Fruit fly (Drosophila melanogaster) whole organism, embryonic: ENCODE data around the gene Tsf1.

Experiments
- Ada2b ChIP-seq: fragments of 200-800 bp; sonication (Bioruptor generic); IDR thresholded peaks from 2 replicates; pipeline ENCODE4 v1.3.6; 2022; ENCODE audit warnings: missing biosample characterization, missing genetic modification characterization
- B-H1 ChIP-seq: fragments of 200-800 bp; sonication (Bioruptor generic); IDR thresholded peaks from 3 replicates; pipeline ENCODE4 v1.3.6; 2022; ENCODE audit warnings: missing biosample characterization, missing genetic modification characterization
- Bgb ChIP-seq: fragments of 200-800 bp; sonication (Bioruptor generic); IDR thresholded peaks from 2 replicates; pipeline ENCODE4 v1.3.6; 2022; ENCODE audit warnings: missing biosample characterization, missing genetic modification characterization; ENCODE audit not compliant: partially characterized antibody
- BtbVII ChIP-seq: fragments of 200-800 bp; sonication (Bioruptor generic); optimal IDR thresholded peaks from 3 replicates; lab custom pipeline; 2017; ENCODE audit warnings: missing biosample characterization, mild to moderate bottlenecking, missing genetic modification characterization
- CG11398 ChIP-seq: fragments of 200-800 bp; sonication (Bioruptor generic); optimal IDR thresholded peaks from 2 replicates; lab custom pipeline; 2016; ENCODE audit warnings: missing biosample characterization, missing genetic modification characterization
- CG11456 ChIP-seq: fragments of 200-800 bp; sonication (Bioruptor generic); IDR thresholded peaks from 3 replicates; pipeline ENCODE4 v1.3.6; 2022; ENCODE audit warnings: missing biosample characterization, missing genetic modification characterization
- CG11560 ChIP-seq: fragments of 200-800 bp; sonication (Bioruptor generic); IDR thresholded peaks from 3 replicates; pipeline ENCODE4 v1.3.6; 2022; ENCODE audit warnings: missing biosample characterization, missing genetic modification characterization
- CG12071 ChIP-seq: fragments of 200-800 bp; sonication (Bioruptor generic); optimal IDR thresholded peaks from 3 replicates; lab custom pipeline; 2018; ENCODE audit warnings: missing biosample characterization, mild to moderate bottlenecking, missing genetic modification characterization
- CG12942 ChIP-seq: fragments of 200-800 bp; sonication (Bioruptor generic); optimal IDR thresholded peaks from 3 replicates; lab custom pipeline; 2016; ENCODE audit warnings: missing biosample characterization, missing genetic modification characterization
- CG13624 ChIP-seq: fragments of 200-800 bp; sonication (Bioruptor generic); optimal IDR thresholded peaks from 2 replicates; lab custom pipeline; 2016; ENCODE audit warnings: missing biosample characterization, missing genetic modification characterization
- CG13894 ChIP-seq: fragments of 200-800 bp; sonication (Bioruptor generic); optimal IDR thresholded peaks from 3 replicates; lab custom pipeline; 2018; ENCODE audit warnings: missing biosample characterization, mild to moderate bottlenecking, missing genetic modification characterization, moderate library complexity
- CG15514 ChIP-seq: fragments of 200-800 bp; sonication (Bioruptor generic); optimal IDR thresholded peaks from 3 replicates; lab custom pipeline; 2017; ENCODE audit warnings: missing biosample characterization, missing genetic modification characterization, mild to moderate bottlenecking, moderate library complexity, missing genetic modification reagents
- CG17829 ChIP-seq: fragments of 200-800 bp; optimal IDR thresholded peaks from 2 replicates; lab custom pipeline; 2019; ENCODE audit warnings: missing biosample characterization, mild to moderate bottlenecking, missing genetic modification characterization, moderate library complexity
- CG1832 ChIP-seq: fragments of 200-800 bp; sonication (Bioruptor generic); optimal IDR thresholded peaks from 2 replicates; lab custom pipeline; 2017; ENCODE audit warnings: missing biosample characterization, mild to moderate bottlenecking, missing genetic modification characterization, inconsistent platforms
- CG18619 ChIP-seq: fragments of 200-800 bp; sonication (Bioruptor generic); optimal IDR thresholded peaks from 3 replicates; lab custom pipeline; 2017; ENCODE audit warnings: missing biosample characterization, mild to moderate bottlenecking, missing genetic modification characterization
- CG2678 ChIP-seq: fragments of 200-800 bp; sonication (Bioruptor generic); optimal IDR thresholded peaks from 3 replicates; lab custom pipeline; 2019; ENCODE audit warnings: missing biosample characterization, mild to moderate bottlenecking, missing genetic modification characterization, moderate library complexity
- CG33213 ChIP-seq: fragments of 200-800 bp; sonication (Bioruptor generic); optimal IDR thresholded peaks from 3 replicates; lab custom pipeline; 2016; ENCODE audit warnings: missing biosample characterization, missing genetic modification characterization
- CG33557 ChIP-seq: fragments of 200-800 bp; sonication (Bioruptor generic); optimal IDR thresholded peaks from 2 replicates; lab custom pipeline; 2019; ENCODE audit warnings: missing biosample characterization, mild to moderate bottlenecking, missing genetic modification characterization, moderate library complexity
- CG5245 ChIP-seq: fragments of 200-800 bp; sonication (Bioruptor generic); optimal IDR thresholded peaks from 3 replicates; lab custom pipeline; 2016; ENCODE audit warnings: missing biosample characterization, missing genetic modification characterization
- CG7271 ChIP-seq: fragments of 200-800 bp; sonication (Bioruptor generic); optimal IDR thresholded peaks from 2 replicates; lab custom pipeline; 2018; ENCODE audit warnings: missing biosample characterization, mild to moderate bottlenecking, missing genetic modification characterization, moderate library complexity
- CG8281 ChIP-seq: fragments of 200-800 bp; sonication (Bioruptor generic); optimal IDR thresholded peaks from 2 replicates; lab custom pipeline; 2018; ENCODE audit warnings: missing biosample characterization, mild to moderate bottlenecking, missing genetic modification characterization, moderate library complexity
- Camta ChIP-seq: fragments of 200-800 bp; sonication (Bioruptor generic); optimal IDR thresholded peaks from 2 replicates; lab custom pipeline; 2016; ENCODE audit warnings: missing biosample characterization, missing genetic modification characterization
- CoRest ChIP-seq: fragments of 200-800 bp; sonication (Bioruptor generic); optimal IDR thresholded peaks from 3 replicates; lab custom pipeline; 2018; ENCODE audit warnings: missing biosample characterization, mild to moderate bottlenecking, missing genetic modification characterization, moderate library complexity
- Dbx ChIP-seq: fragments of 200-800 bp; sonication (Bioruptor generic); IDR thresholded peaks from 3 replicates; pipeline ENCODE4 v1.3.6; 2022; ENCODE audit warnings: missing biosample characterization, missing genetic modification characterization
- Dek ChIP-seq: fragments of 200-800 bp; sonication (Bioruptor generic); optimal IDR thresholded peaks from 3 replicates; lab custom pipeline; 2019; ENCODE audit warnings: missing biosample characterization, mild to moderate bottlenecking, missing genetic modification characterization, moderate library complexity
- Dref ChIP-seq: fragments of 200-800 bp; sonication (Bioruptor generic); IDR thresholded peaks from 2 replicates; pipeline ENCODE4 v1.3.6; 2022; ENCODE audit warnings: missing biosample characterization, missing genetic modification characterization
- E2f1 ChIP-seq: fragments of 200-800 bp; sonication (Bioruptor generic); IDR thresholded peaks from 2 replicates; pipeline ENCODE4 v1.3.6; 2022; ENCODE audit warnings: missing biosample characterization, missing genetic modification characterization
- E2f2 ChIP-seq: fragments of 200-800 bp; sonication (Bioruptor generic); IDR thresholded peaks from 2 replicates; pipeline ENCODE4 v1.3.6; 2022; ENCODE audit warnings: missing biosample characterization, missing genetic modification characterization
- ERR ChIP-seq: fragments of 200-800 bp; sonication (Bioruptor generic); optimal IDR thresholded peaks from 2 replicates; lab custom pipeline; 2016; ENCODE audit warnings: missing biosample characterization, missing genetic modification characterization
- HLHmδ ChIP-seq: fragments of 200-800 bp; sonication (Bioruptor generic); optimal IDR thresholded peaks from 2 replicates; lab custom pipeline; 2018; ENCODE audit warnings: missing biosample characterization, mild to moderate bottlenecking, missing genetic modification characterization, moderate library complexity
- Hey ChIP-seq: fragments of 200-800 bp; sonication (Bioruptor generic); optimal IDR thresholded peaks from 3 replicates; lab custom pipeline; 2018; ENCODE audit warnings: missing biosample characterization, mild to moderate bottlenecking, missing genetic modification characterization
- Hr3 ChIP-seq: fragments of 200-800 bp; sonication (Bioruptor generic); optimal IDR thresholded peaks from 3 replicates; lab custom pipeline; 2016; ENCODE audit warnings: missing biosample characterization, missing genetic modification characterization
- Nf-YC ChIP-seq: fragments of 200-800 bp; optimal IDR thresholded peaks from 3 replicates; lab custom pipeline; 2019; ENCODE audit warnings: missing biosample characterization, mild to moderate bottlenecking, missing genetic modification characterization, moderate library complexity
- Opbp ChIP-seq: fragments of 200-800 bp; sonication (Bioruptor generic); IDR thresholded peaks from 3 replicates; pipeline ENCODE4 v1.3.6; 2022; ENCODE audit warnings: missing biosample characterization, missing genetic modification characterization; ENCODE audit not compliant: partially characterized antibody
- Ssrp ChIP-seq: fragments of 200-800 bp; sonication (Bioruptor generic); optimal IDR thresholded peaks from 2 replicates; lab custom pipeline; 2018; ENCODE audit warnings: missing biosample characterization, mild to moderate bottlenecking, missing genetic modification characterization, moderate library complexity
- TFAM ChIP-seq: fragments of 200-800 bp; sonication (Bioruptor generic); optimal IDR thresholded peaks from 2 replicates; lab custom pipeline; 2017; ENCODE audit warnings: missing biosample characterization, missing genetic modification characterization, inconsistent platforms
- ac ChIP-seq: fragments of 200-800 bp; sonication (Bioruptor generic); optimal IDR thresholded peaks from 3 replicates; lab custom pipeline; 2017; ENCODE audit warnings: missing biosample characterization, mild to moderate bottlenecking, missing genetic modification characterization
- az2 ChIP-seq: fragments of 200-800 bp; sonication (Bioruptor generic); optimal IDR thresholded peaks from 3 replicates; lab custom pipeline; 2016; ENCODE audit warnings: missing biosample characterization, missing genetic modification characterization
- dan ChIP-seq: fragments of 200-800 bp; sonication (Bioruptor generic); IDR thresholded peaks from 2 replicates; pipeline ENCODE4 v1.3.6; 2022; ENCODE audit warnings: missing biosample characterization, missing genetic modification characterization
- dm ChIP-seq: fragments of 200-800 bp; sonication (Bioruptor generic); optimal IDR thresholded peaks from 3 replicates; lab custom pipeline; 2016; ENCODE audit warnings: missing biosample characterization, missing genetic modification characterization
- ewg ChIP-seq: fragments of 200-800 bp; sonication (Bioruptor generic); optimal IDR thresholded peaks from 3 replicates; lab custom pipeline; 2017; ENCODE audit warnings: mild to moderate bottlenecking, missing biosample characterization, missing genetic modification reagents, missing genetic modification characterization
- fru ChIP-seq: fragments of >200 bp; optimal IDR thresholded peaks from 2 replicates; lab custom pipeline; 2017
- gsb-n ChIP-seq: fragments of 200-800 bp; sonication (Bioruptor generic); optimal IDR thresholded peaks from 3 replicates; lab custom pipeline; 2018; ENCODE audit warnings: missing biosample characterization, mild to moderate bottlenecking, missing genetic modification characterization
- gt ChIP-seq: fragments of 200-800 bp; sonication (Bioruptor generic); IDR thresholded peaks from 2 replicates; pipeline ENCODE4 v1.3.6; 2022; ENCODE audit warnings: missing biosample characterization, missing genetic modification characterization
- ranshi ChIP-seq: fragments of 200-800 bp; sonication (Bioruptor generic); IDR thresholded peaks from 2 replicates; pipeline ENCODE4 v1.3.6; 2022; ENCODE audit warnings: missing biosample characterization, missing genetic modification characterization
- sd ChIP-seq: fragments of 200-800 bp; sonication (Bioruptor generic); optimal IDR thresholded peaks from 3 replicates; lab custom pipeline; 2018; ENCODE audit warnings: missing biosample characterization, mild to moderate bottlenecking, missing genetic modification characterization, moderate library complexity
- sob ChIP-seq: fragments of 200-800 bp; sonication (Bioruptor generic); IDR thresholded peaks from 2 replicates; pipeline ENCODE4 v1.3.6; 2022; ENCODE audit warnings: missing biosample characterization, missing genetic modification characterization
- ssp ChIP-seq: fragments of 200-800 bp; sonication (Bioruptor generic); IDR thresholded peaks from 2 replicates; pipeline ENCODE4 v1.3.6; 2022; ENCODE audit warnings: missing biosample characterization, missing genetic modification characterization
- sug ChIP-seq: fragments of 200-800 bp; optimal IDR thresholded peaks from 2 replicates; lab custom pipeline; 2019; ENCODE audit warnings: missing biosample characterization, mild to moderate bottlenecking, missing genetic modification characterization, moderate library complexity
- vnd ChIP-seq: fragments of 200-800 bp; sonication (Bioruptor generic); IDR thresholded peaks from 3 replicates; pipeline ENCODE4 v1.3.6; 2022; ENCODE audit warnings: missing biosample characterization, missing genetic modification characterization; ENCODE audit not compliant: partially characterized antibody
- yki ChIP-seq: fragments of >200 bp; optimal IDR thresholded peaks from 3 replicates; lab custom pipeline; 2018
- zen ChIP-seq: fragments of 200-800 bp; sonication (Bioruptor generic); optimal IDR thresholded peaks from 3 replicates; lab custom pipeline; 2018; ENCODE audit warnings: missing biosample characterization, mild to moderate bottlenecking, missing genetic modification characterization, moderate library complexity

Gene Tsf1

DNA sequence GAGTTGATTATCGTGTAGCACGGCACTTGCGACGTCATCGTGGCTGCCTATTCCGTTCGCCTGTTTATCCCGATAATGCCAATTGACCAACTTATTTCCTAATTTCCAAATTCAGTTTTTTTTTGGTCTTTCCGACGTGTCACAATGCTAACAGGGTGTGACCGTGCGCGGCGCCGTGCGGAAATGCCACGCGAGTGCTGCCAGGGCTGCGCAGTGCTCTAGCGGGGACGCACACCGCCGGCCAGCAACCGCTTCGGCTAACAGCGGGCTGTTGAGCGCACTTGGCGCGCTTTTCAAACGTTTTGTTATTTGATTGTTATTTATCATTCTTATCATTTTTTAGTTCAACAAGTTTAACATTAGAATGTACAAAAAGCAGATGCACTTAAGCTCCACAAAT, 1.8 kb upstream of the Tsf1 start, which contains the start of gene betaCOP (continued):
- no peak for TF ChIP-seq CG7271 (tag; lab: Kevin White, UChicago)
- TF ChIP-seq sug (tag; lab: Kevin White, UChicago) = no peak
- no peak for TF ChIP-seq CG18619
- TF ChIP-seq dm (GFP tag; lab: Kevin White, UChicago) = peak; percentile 19
- no peak for TF ChIP-seq Hey (tag; lab: Kevin White, UChicago)
- no peak for TF ChIP-seq ssp (GFP tag; lab: Robert Waterston, UW)
- TF ChIP-seq gsb-n (tag; lab: Kevin White, UChicago) = no peak
- peak; percentile 73 for TF ChIP-seq CG15514
- TF ChIP-seq TFAM (GFP tag; lab: Kevin White, UChicago) = no peak
- no peak for TF ChIP-seq CG1832
- TF ChIP-seq CG2678 (tag; lab: Kevin White, UChicago) = no peak
- no peak for TF ChIP-seq CG33557 (GFP tag; lab: Kevin White, UChicago)
- no peak for TF ChIP-seq fru (lab: Kevin White, UChicago)
- TF ChIP-seq ac (GFP tag; lab: Kevin White, UChicago) = no peak
- TF ChIP-seq az2 (GFP tag; lab: Kevin White, UChicago) = no peak
- TF ChIP-seq CG8281 = no peak
- no peak for TF ChIP-seq Dek (tag; lab: Kevin White, UChicago)
- TF ChIP-seq dan = no peak
- no peak for TF ChIP-seq BtbVII (GFP tag; lab: Kevin White, UChicago)
- TF ChIP-seq HLHmδ = peak; percentile 47
- peak; percentile 17 for TF ChIP-seq ewg
- TF ChIP-seq ranshi = no peak
- no peak for TF ChIP-seq E2f1 (GFP tag; lab: Robert Waterston, UW)
- peak; percentile 5 for TF ChIP-seq CG13624
- no peak for TF ChIP-seq Ssrp (tag; lab: Kevin White, UChicago)
- peak; percentile 47; the same call in 2 of the 3 replicates for TF ChIP-seq Opbp (GFP tag; lab: Robert Waterston, UW)
- TF ChIP-seq CoRest = no peak
- no peak for TF ChIP-seq vnd
- TF ChIP-seq Hr3 (GFP tag; lab: Kevin White, UChicago) = no peak
- no peak for TF ChIP-seq CG5245 (GFP tag; lab: Kevin White, UChicago)
- TF ChIP-seq Ada2b (GFP tag; lab: Robert Waterston, UW) = no peak
- peak; percentile 29 for TF ChIP-seq CG17829 (tag; lab: Kevin White, UChicago)
- no peak for TF ChIP-seq yki (lab: Kevin White, UChicago)
- TF ChIP-seq ERR (GFP tag; lab: Kevin White, UChicago) = no peak
- TF ChIP-seq CG13894 (tag; lab: Kevin White, UChicago) = no peak
- no peak for TF ChIP-seq CG12071
- TF ChIP-seq CG12942 (GFP tag; lab: Kevin White, UChicago) = no peak
- no peak for TF ChIP-seq sd (tag; lab: Kevin White, UChicago)
- peak; percentile 99 for TF ChIP-seq E2f2
- TF ChIP-seq B-H1 = no peak
- TF ChIP-seq zen (tag; lab: Kevin White, UChicago) = peak; percentile 9
- TF ChIP-seq CG11560 (tag; lab: Robert Waterston, UW) = no peak
- no peak for TF ChIP-seq CG11398 (GFP tag; lab: Kevin White, UChicago)
- TF ChIP-seq Dref (GFP tag; lab: Robert Waterston, UW) = peak; percentile 48
- peak; percentile 40; the same call in 1 of the 2 replicates for TF ChIP-seq Bgb (GFP tag; lab: Robert Waterston, UW)
- TF ChIP-seq gt (GFP tag; lab: Robert Waterston, UW) = no peak
- TF ChIP-seq Dbx (GFP tag; lab: Robert Waterston, UW) = peak; percentile 34; the same call in 1 of the 3 replicates
- 0 out of 2 replicates have a peak, but pooled peaks have one; percentile 6 for TF ChIP-seq sob (GFP tag; lab: Robert Waterston, UW)
- peak; percentile 54; the same call in 1 of the 3 replicates for TF ChIP-seq CG11456 (GFP tag; lab: Robert Waterston, UW)
- TF ChIP-seq CG33213 = peak; percentile 55
- no peak for TF ChIP-seq Camta (GFP tag; lab: Kevin White, UChicago)
- TF ChIP-seq Nf-YC = no peak
